Worm (Caenorhabditis elegans): ENCODE data around the gene AH10.2.
"Not testable (repeated sequence)": the region's sequence is repeated elsewhere in the genome, so short reads cannot be mapped to it uniquely, and the experiment has no call there.

The AH10.2 gene

DNA sequence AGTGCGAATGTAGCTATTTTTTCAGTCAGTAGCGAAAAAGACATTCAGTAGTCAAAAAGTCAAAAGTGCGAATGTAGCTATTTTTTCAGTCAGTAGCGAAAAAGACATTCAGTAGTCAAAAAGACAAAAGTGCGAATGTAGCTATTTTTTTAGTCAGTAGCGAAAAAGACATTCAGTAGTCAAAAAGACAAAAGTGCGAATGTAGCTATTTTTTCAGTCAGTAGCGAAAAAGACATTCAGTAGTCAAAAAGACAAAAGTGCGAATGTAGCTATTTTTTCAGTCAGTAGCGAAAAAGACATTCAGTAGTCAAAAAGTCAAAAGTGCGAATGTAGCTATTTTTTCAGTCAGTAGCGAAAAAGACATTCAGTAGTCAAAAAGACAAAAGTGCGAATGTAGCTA is 48.6 kb downstream of the AH10.2 start, which contains the start of gene T16A9.3:
Gene T16A9.3 (plus strand): TSS at position 301 of the 400 bp plus-strand sequence.
- not testable (repeated sequence) for TF ChIP-seq zip-8 (tag; optimal IDR thresholded peaks at IDR 0.05); mab-5 (tag; optimal IDR thresholded peaks at IDR 0.05); lin-32 (GFP tag; optimal IDR thresholded peaks at IDR 0.05)

Data from whole organism, mixed stage, embryonic.